Fruit fly (Drosophila melanogaster): ENCODE results near the gene Gas41.

Gas41 gene

DNA sequence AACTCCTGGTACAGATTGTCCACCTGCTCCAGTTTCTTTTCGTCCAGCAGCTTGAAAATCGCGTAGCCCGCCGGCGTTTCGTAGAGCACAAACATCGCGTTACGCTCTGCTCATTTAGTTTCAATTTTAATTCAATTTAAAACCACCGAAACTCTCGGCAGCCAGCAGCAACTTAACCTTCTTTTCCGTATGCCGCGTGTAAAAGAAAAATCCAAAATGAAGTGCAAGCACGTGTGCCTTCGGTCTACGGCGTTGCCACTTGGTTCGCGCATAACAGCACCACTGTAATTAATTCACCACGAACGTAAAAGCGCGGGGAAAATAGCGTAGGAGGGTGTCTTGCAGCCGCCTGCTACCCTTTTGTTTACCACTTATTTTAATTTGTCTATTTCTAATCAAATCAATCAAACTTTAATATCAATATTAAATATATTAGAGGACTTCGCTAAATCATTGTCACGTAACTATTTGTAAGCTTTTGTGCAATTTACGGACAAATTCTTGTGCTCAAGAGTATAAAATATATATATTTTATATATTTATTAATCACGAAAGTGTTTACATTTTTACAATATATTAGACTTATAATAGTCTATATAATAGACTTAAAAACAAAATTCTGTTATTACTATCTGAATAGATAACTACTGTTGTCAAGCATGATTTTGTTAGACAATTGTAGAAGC is 31.3 kb downstream of the Gas41 start, which contains the start of gene nop5 (continued):
- TF ChIP-seq CG9215 (GFP tag; IDR thresholded peaks at IDR 0.05) (peak; percentile 37; the same call in 1 of the 2 replicates), gt (GFP tag; IDR thresholded peaks at IDR 0.05) (no peak), CG6854 (GFP tag; optimal IDR thresholded peaks at IDR 0.05) (peak; percentile 70), CG9437 (GFP tag; optimal IDR thresholded peaks at IDR 0.05) (peak; percentile 81), jigr1 (GFP tag; IDR thresholded peaks at IDR 0.05) (no peak), CG3847 (GFP tag; IDR thresholded peaks at IDR 0.05) (no peak), CG18011 (GFP tag; optimal IDR thresholded peaks at IDR 0.05) (no peak), ssp (GFP tag; IDR thresholded peaks at IDR 0.05) (no peak), mam (GFP tag; optimal IDR thresholded peaks at IDR 0.05) (no peak), Bgb (GFP tag; IDR thresholded peaks at IDR 0.05; ENCODE audit: partially characterized antibody) (no peak), CG13296 (GFP tag; optimal IDR thresholded peaks at IDR 0.05) (peak; percentile 81), E2f2 (GFP tag; IDR thresholded peaks at IDR 0.05) (no peak), dm (GFP tag; optimal IDR thresholded peaks at IDR 0.05) (peak; percentile 99), tup (GFP tag; optimal IDR thresholded peaks at IDR 0.05) (no peak), CG4282 (GFP tag; optimal IDR thresholded peaks at IDR 0.05) (no peak), ind (GFP tag; optimal IDR thresholded peaks at IDR 0.05) (peak; percentile 53), CG18599 (GFP tag; optimal IDR thresholded peaks at IDR 0.05) (peak; percentile 60), NfI (GFP tag; optimal IDR thresholded peaks at IDR 0.05) (peak; percentile 76), gro (GFP tag; optimal IDR thresholded peaks at IDR 0.05) (peak; percentile 3), Hsf (GFP tag; optimal IDR thresholded peaks at IDR 0.05) (no peak), zen (tag; optimal IDR thresholded peaks at IDR 0.05) (peak; percentile 20), chinmo (GFP tag; IDR thresholded peaks at IDR 0.05; ENCODE audit: partially characterized antibody) (no peak), NC2β (GFP tag; optimal IDR thresholded peaks at IDR 0.05) (no peak), Dp (GFP tag; optimal IDR thresholded peaks at IDR 0.05) (peak; percentile 10), CG4707 (GFP tag; optimal IDR thresholded peaks at IDR 0.05) (no peak), Optix (GFP tag; IDR thresholded peaks at IDR 0.05) (no peak), ato (GFP tag; IDR thresholded peaks at IDR 0.05; ENCODE audit: partially characterized antibody) (no peak), Opbp (GFP tag; IDR thresholded peaks at IDR 0.05; ENCODE audit: partially characterized antibody) (no peak), TFAM (GFP tag; optimal IDR thresholded peaks at IDR 0.05) (no peak), Fer2 (tag; optimal IDR thresholded peaks at IDR 0.05) (peak; percentile 40), run (tag; optimal IDR thresholded peaks at IDR 0.05) (no peak), Scr (GFP tag; IDR thresholded peaks at IDR 0.05; ENCODE audit: partially characterized antibody) (no peak), al (GFP tag; IDR thresholded peaks at IDR 0.05) (0 out of 2 replicates have a peak, but pooled peaks have one; percentile 8), HLH4C (GFP tag; IDR thresholded peaks at IDR 0.05; ENCODE audit: partially characterized antibody) (peak; percentile 28; the same call in 1 of the 3 replicates), CG42726 (GFP tag; IDR thresholded peaks at IDR 0.05; ENCODE audit: partially characterized antibody) (no peak), Hand (GFP tag; optimal IDR thresholded peaks at IDR 0.05) (peak; percentile 56), Jarid2 (GFP tag; optimal IDR thresholded peaks at IDR 0.05) (no peak), z (GFP tag; IDR thresholded peaks at IDR 0.05) (no peak), schlank (tag; optimal IDR thresholded peaks at IDR 0.05) (no peak), CG2712 (tag; optimal IDR thresholded peaks at IDR 0.05) (peak; percentile 83), H15 (GFP tag; IDR thresholded peaks at IDR 0.05) (0 out of 3 replicates have a peak, but pooled peaks have one; percentile 44), CG15696 (tag; optimal IDR thresholded peaks at IDR 0.05) (peak; percentile 65), CG2889 (GFP tag; IDR thresholded peaks at IDR 0.05) (no peak), Hmr (GFP tag; optimal IDR thresholded peaks at IDR 0.05) (peak; percentile 79), Hmx (GFP tag; optimal IDR thresholded peaks at IDR 0.05) (no peak), zfh2 (GFP tag; optimal IDR thresholded peaks at IDR 0.05) (no peak), Deaf1 (tag; optimal IDR thresholded peaks at IDR 0.05) (peak; percentile 4), sim (GFP tag; IDR thresholded peaks at IDR 0.05) (no peak), Nf-YC (tag; optimal IDR thresholded peaks at IDR 0.05) (peak; percentile 82)

All from whole organism, embryonic.